Fruit fly (Drosophila melanogaster): ENCODE data around the gene mrt.

- TF ChIP-seq Mnt (GFP tag; optimal IDR thresholded peaks at IDR 0.05) (no peak), toe (GFP tag; optimal IDR thresholded peaks at IDR 0.05) (no peak), CG14711 (tag; optimal IDR thresholded peaks at IDR 0.05) (peak; percentile 21), cnc (optimal IDR thresholded peaks at IDR 0.05) (no peak)
Measured at dm6 chr3R:27253921-27254376, 28.5 kb downstream of the mrt start.

Data from whole organism, adult.